Fruit fly (Drosophila melanogaster) whole organism, embryonic: ENCODE data around the gene IKKbeta.

ENCODE experiments used
- Atf-2 ChIP-seq: fragments of 200-800 bp; sonication (Bioruptor generic); optimal IDR thresholded peaks from 2 replicates; lab custom pipeline; 2016; ENCODE audit warnings: missing biosample characterization, missing genetic modification characterization
- B-H2 ChIP-seq: fragments of 200-800 bp; sonication (Bioruptor generic); optimal IDR thresholded peaks from 2 replicates; lab custom pipeline; 2018; ENCODE audit warnings: missing biosample characterization, mild to moderate bottlenecking, missing genetic modification characterization
- Bgb ChIP-seq: fragments of 200-800 bp; sonication (Bioruptor generic); IDR thresholded peaks from 2 replicates; pipeline ENCODE4 v1.3.6; 2022; ENCODE audit warnings: missing biosample characterization, missing genetic modification characterization; ENCODE audit not compliant: partially characterized antibody
- CG10274 ChIP-seq: fragments of 200-800 bp; sonication (Bioruptor generic); optimal IDR thresholded peaks from 3 replicates; lab custom pipeline; 2017; ENCODE audit warnings: missing biosample characterization, mild to moderate bottlenecking, missing genetic modification characterization
- CG10462 ChIP-seq: fragments of 200-800 bp; sonication (Bioruptor generic); optimal IDR thresholded peaks from 2 replicates; lab custom pipeline; 2016; ENCODE audit warnings: missing biosample characterization, missing genetic modification characterization
- CG10959 ChIP-seq: fragments of 200-800 bp; sonication (Bioruptor generic); IDR thresholded peaks from 2 replicates; pipeline ENCODE4 v1.3.6; 2022; ENCODE audit warnings: missing biosample characterization, missing genetic modification characterization
- CG11504 ChIP-seq: fragments of 200-800 bp; sonication (Bioruptor generic); optimal IDR thresholded peaks from 3 replicates; lab custom pipeline; 2019; ENCODE audit warnings: missing biosample characterization, mild to moderate bottlenecking, missing genetic modification characterization, moderate library complexity
- CG12155 ChIP-seq: fragments of 200-800 bp; sonication (Bioruptor generic); optimal IDR thresholded peaks from 3 replicates; lab custom pipeline; 2016; ENCODE audit warnings: missing biosample characterization, missing genetic modification characterization
- CG12769 ChIP-seq: fragments of 200-800 bp; sonication (Bioruptor generic); optimal IDR thresholded peaks from 2 replicates; lab custom pipeline; 2019; ENCODE audit warnings: missing biosample characterization, mild to moderate bottlenecking, missing genetic modification characterization, moderate library complexity
- CG15011 ChIP-seq: fragments of 200-800 bp; sonication (Bioruptor generic); optimal IDR thresholded peaks from 3 replicates; lab custom pipeline; 2018; ENCODE audit warnings: missing biosample characterization, mild to moderate bottlenecking, missing genetic modification characterization
- CG1529 ChIP-seq: fragments of 200-800 bp; sonication (Bioruptor generic); optimal IDR thresholded peaks from 3 replicates; lab custom pipeline; 2018; ENCODE audit warnings: missing biosample characterization, missing genetic modification characterization
- CG16813 ChIP-seq: fragments of 200-800 bp; sonication (Bioruptor generic); IDR thresholded peaks from 3 replicates; pipeline ENCODE4 v1.3.6; 2022; ENCODE audit warnings: missing biosample characterization, missing genetic modification characterization; ENCODE audit not compliant: partially characterized antibody
- CG17328 ChIP-seq: fragments of 200-800 bp; sonication (Bioruptor generic); IDR thresholded peaks from 2 replicates; pipeline ENCODE4 v1.3.6; 2022; ENCODE audit warnings: missing biosample characterization, missing genetic modification characterization
- CG2202 ChIP-seq: fragments of 200-800 bp; sonication (Bioruptor generic); optimal IDR thresholded peaks from 2 replicates; lab custom pipeline; 2018; ENCODE audit warnings: missing biosample characterization, mild to moderate bottlenecking, missing genetic modification characterization
- CG2678 ChIP-seq: fragments of 200-800 bp; sonication (Bioruptor generic); optimal IDR thresholded peaks from 3 replicates; lab custom pipeline; 2019; ENCODE audit warnings: missing biosample characterization, mild to moderate bottlenecking, missing genetic modification characterization, moderate library complexity
- CG32772 ChIP-seq: fragments of 200-800 bp; sonication (Bioruptor generic); IDR thresholded peaks from 2 replicates; pipeline ENCODE4 v1.3.6; 2022; ENCODE audit warnings: missing biosample characterization, missing genetic modification characterization
- CG3281 ChIP-seq: fragments of 200-800 bp; sonication (Bioruptor generic); optimal IDR thresholded peaks from 3 replicates; lab custom pipeline; 2017; ENCODE audit warnings: missing biosample characterization, mild to moderate bottlenecking, missing genetic modification characterization
- CG34224 ChIP-seq: fragments of 200-800 bp; sonication (Bioruptor generic); IDR thresholded peaks from 3 replicates; pipeline ENCODE4 v1.3.6; 2022; ENCODE audit warnings: missing biosample characterization, missing genetic modification characterization; ENCODE audit not compliant: partially characterized antibody
- CG6175 ChIP-seq: fragments of 200-800 bp; sonication (Bioruptor generic); IDR thresholded peaks from 3 replicates; pipeline ENCODE4 v1.3.6; 2022; ENCODE audit warnings: missing biosample characterization, missing genetic modification characterization
- CG6813 ChIP-seq: fragments of 200-800 bp; sonication (Bioruptor generic); optimal IDR thresholded peaks from 2 replicates; lab custom pipeline; 2017; ENCODE audit warnings: missing biosample characterization, missing genetic modification characterization, mild to moderate bottlenecking, moderate library complexity, missing genetic modification reagents
- CG7786 ChIP-seq: fragments of 200-800 bp; sonication (Bioruptor generic); optimal IDR thresholded peaks from 2 replicates; lab custom pipeline; 2016; ENCODE audit warnings: missing biosample characterization, missing genetic modification characterization
- Elba2 ChIP-seq: fragments of 200-800 bp; sonication (Bioruptor generic); optimal IDR thresholded peaks from 3 replicates; lab custom pipeline; 2016; ENCODE audit warnings: missing biosample characterization, missing genetic modification characterization
- Hand ChIP-seq: fragments of 200-800 bp; sonication (Bioruptor generic); optimal IDR thresholded peaks from 2 replicates; lab custom pipeline; 2017; ENCODE audit warnings: mild to moderate bottlenecking, missing biosample characterization, missing genetic modification reagents, missing genetic modification characterization
- Max ChIP-seq: fragments of 200-800 bp; sonication (Bioruptor generic); optimal IDR thresholded peaks from 2 replicates; lab custom pipeline; 2016; ENCODE audit warnings: missing biosample characterization, mild to moderate bottlenecking, missing genetic modification characterization
- Myb ChIP-seq: fragments of 200-800 bp; sonication (Bioruptor generic); optimal IDR thresholded peaks from 2 replicates; lab custom pipeline; 2016; ENCODE audit warnings: missing biosample characterization, missing genetic modification characterization
- Sin3A ChIP-seq: fragments of >200 bp; optimal IDR thresholded peaks from 2 replicates; lab custom pipeline; 2018
- ab ChIP-seq: fragments of 200-800 bp; sonication (Bioruptor generic); optimal IDR thresholded peaks from 2 replicates; lab custom pipeline; 2016; ENCODE audit warnings: missing biosample characterization, missing genetic modification characterization
- ap ChIP-seq: fragments of 200-800 bp; sonication (Bioruptor generic); IDR thresholded peaks from 2 replicates; pipeline ENCODE4 v1.3.6; 2022; ENCODE audit warnings: missing biosample characterization, missing genetic modification characterization
- bab2 ChIP-seq: fragments of 200-800 bp; sonication (Bioruptor generic); optimal IDR thresholded peaks from 2 replicates; lab custom pipeline; 2016; ENCODE audit warnings: missing biosample characterization, missing genetic modification characterization
- bigmax ChIP-seq: fragments of 200-800 bp; sonication (Bioruptor generic); optimal IDR thresholded peaks from 2 replicates; lab custom pipeline; 2018; ENCODE audit warnings: missing biosample characterization, mild to moderate bottlenecking, missing genetic modification characterization
- br ChIP-seq: fragments of >200 bp; optimal IDR thresholded peaks from 2 replicates; lab custom pipeline; 2017
- chif ChIP-seq, 2 experiments: fragments of 200-800 bp; sonication (Bioruptor generic); optimal IDR thresholded peaks; 3 replicates each; lab custom pipeline; 2016; ENCODE audit warnings: missing biosample characterization in 2 of 2, missing genetic modification characterization in 2 of 2
- cwo ChIP-seq: fragments of 200-800 bp; sonication (Bioruptor generic); optimal IDR thresholded peaks from 3 replicates; lab custom pipeline; 2017; ENCODE audit warnings: missing biosample characterization, missing genetic modification characterization, mild to moderate bottlenecking, moderate library complexity, missing genetic modification reagents
- dmrt11E ChIP-seq: fragments of 200-800 bp; sonication (Bioruptor generic); optimal IDR thresholded peaks from 3 replicates; lab custom pipeline; 2018; ENCODE audit warnings: missing biosample characterization, mild to moderate bottlenecking, missing genetic modification characterization, moderate library complexity
- en ChIP-seq: fragments of 200-800 bp; sonication (Bioruptor generic); optimal IDR thresholded peaks from 2 replicates; lab custom pipeline; 2016; ENCODE audit warnings: missing biosample characterization, missing genetic modification characterization
- fd102C ChIP-seq: fragments of 200-800 bp; sonication (Bioruptor generic); optimal IDR thresholded peaks from 2 replicates; lab custom pipeline; 2018; ENCODE audit warnings: missing biosample characterization, mild to moderate bottlenecking, missing genetic modification characterization, moderate library complexity
- gsb ChIP-seq: fragments of 200-800 bp; sonication (Bioruptor generic); IDR thresholded peaks from 2 replicates; pipeline ENCODE4 v1.3.6; 2022; ENCODE audit warnings: missing biosample characterization, missing genetic modification characterization
- nom ChIP-seq: fragments of 200-800 bp; sonication (Bioruptor generic); optimal IDR thresholded peaks from 2 replicates; lab custom pipeline; 2017; ENCODE audit warnings: missing biosample characterization, missing genetic modification characterization, mild to moderate bottlenecking, moderate library complexity, missing genetic modification reagents
- onecut ChIP-seq: fragments of 200-800 bp; sonication (Bioruptor generic); IDR thresholded peaks from 2 replicates; pipeline ENCODE4 v1.3.6; 2022; ENCODE audit warnings: missing biosample characterization, missing genetic modification characterization
- prd ChIP-seq, 3 experiments: fragments of >200 bp in 2 of 3; fragments of 200-800 bp in 1 of 3; sonication (Bioruptor generic) in 1 of 3; optimal IDR thresholded peaks in 2 of 3; IDR thresholded peaks in 1 of 3; 2 replicates in 2 of 3; 3 replicates in 1 of 3; pipeline versions ENCODE4 v1.3.6 to Lab custom; 2017 to 2022; ENCODE audit warnings: missing biosample characterization in 1 of 3, missing genetic modification characterization in 1 of 3
- pum ChIP-seq: fragments of 200-800 bp; sonication (Bioruptor generic); optimal IDR thresholded peaks from 2 replicates; lab custom pipeline; 2016; ENCODE audit warnings: missing biosample characterization, missing genetic modification characterization
- sd ChIP-seq: fragments of 200-800 bp; sonication (Bioruptor generic); optimal IDR thresholded peaks from 3 replicates; lab custom pipeline; 2018; ENCODE audit warnings: missing biosample characterization, mild to moderate bottlenecking, missing genetic modification characterization, moderate library complexity
- seq ChIP-seq: fragments of 200-800 bp; sonication (Bioruptor generic); IDR thresholded peaks from 2 replicates; pipeline ENCODE4 v1.3.6; 2022; ENCODE audit warnings: missing biosample characterization, missing genetic modification characterization
- slou ChIP-seq: fragments of 200-800 bp; sonication (Bioruptor generic); optimal IDR thresholded peaks from 3 replicates; lab custom pipeline; 2016; ENCODE audit warnings: missing biosample characterization, missing genetic modification characterization
- slp2 ChIP-seq: fragments of 200-800 bp; sonication (Bioruptor generic); optimal IDR thresholded peaks from 2 replicates; lab custom pipeline; 2016; ENCODE audit warnings: missing biosample characterization, missing genetic modification characterization
- stc ChIP-seq: fragments of 200-800 bp; sonication (Bioruptor generic); IDR thresholded peaks from 2 replicates; pipeline ENCODE4 v1.3.6; 2022; ENCODE audit warnings: missing biosample characterization, missing genetic modification characterization
- trem ChIP-seq: fragments of 200-800 bp; optimal IDR thresholded peaks from 3 replicates; lab custom pipeline; 2019; ENCODE audit warnings: missing biosample characterization, mild to moderate bottlenecking, missing genetic modification characterization, moderate library complexity
- wor ChIP-seq: fragments of 200-800 bp; sonication (Bioruptor generic); IDR thresholded peaks from 2 replicates; pipeline ENCODE4 v1.3.6; 2022; ENCODE audit warnings: missing biosample characterization, missing genetic modification characterization
- zfh1 ChIP-seq: fragments of 200-800 bp; sonication (Bioruptor generic); IDR thresholded peaks from 3 replicates; pipeline ENCODE4 v1.3.6; 2022; ENCODE audit warnings: missing biosample characterization, missing genetic modification characterization

IKKbeta gene

dm6 chr3R:16004691-16005474 lies 44.3 kb downstream of the IKKbeta start (continued):
- no peak for TF ChIP-seq zfh1 (GFP tag; lab: Robert Waterston, UW)
- no peak for TF ChIP-seq Atf-2 (GFP tag; lab: Kevin White, UChicago)
- no peak for TF ChIP-seq CG10274
- no peak for TF ChIP-seq Elba2 (GFP tag; lab: Kevin White, UChicago)
- TF ChIP-seq prd (optimal IDR thresholded peaks at IDR 0.05; lab: Kevin White, UChicago), result no peak
- no peak for TF ChIP-seq prd (GFP tag; IDR thresholded peaks at IDR 0.05; lab: Robert Waterston, UW)
- TF ChIP-seq CG32772 (GFP tag; lab: Robert Waterston, UW), result no peak
- TF ChIP-seq CG6175 (GFP tag; lab: Robert Waterston, UW), result peak; percentile 74; the same call in 2 of the 3 replicates
- peak; percentile 88 for TF ChIP-seq sd
- peak; percentile 69 for TF ChIP-seq B-H2 (GFP tag; lab: Kevin White, UChicago)
- TF ChIP-seq CG6813 (GFP tag; lab: Kevin White, UChicago), result peak; percentile 65
- TF ChIP-seq CG3281 (GFP tag; lab: Kevin White, UChicago), result peak; percentile 29
- no peak for TF ChIP-seq br (lab: Kevin White, UChicago)
- TF ChIP-seq CG2678, result peak; percentile 62
- 0 out of 3 replicates have a peak, but pooled peaks have one; percentile 8 for TF ChIP-seq CG34224 (GFP tag; lab: Robert Waterston, UW)
- TF ChIP-seq onecut (GFP tag; lab: Robert Waterston, UW), result no peak
- TF ChIP-seq Myb (GFP tag; lab: Kevin White, UChicago), result no peak

- TF ChIP-seq CG16813 (GFP tag; lab: Robert Waterston, UW), result peak; percentile 68
- no peak for TF ChIP-seq stc (GFP tag; lab: Robert Waterston, UW)
- no peak for TF ChIP-seq ap (GFP tag; lab: Robert Waterston, UW)
- TF ChIP-seq slou (GFP tag; lab: Kevin White, UChicago), result no peak
- TF ChIP-seq CG1529 (GFP tag; lab: Kevin White, UChicago), result no peak
- TF ChIP-seq CG7786 (GFP tag; lab: Kevin White, UChicago), result no peak
- TF ChIP-seq CG10462 (GFP tag; lab: Kevin White, UChicago), result no peak
- TF ChIP-seq CG17328 (GFP tag; lab: Robert Waterston, UW), result no peak
- TF ChIP-seq CG11504 (tag; lab: Kevin White, UChicago), result no peak
- TF ChIP-seq CG12155 (GFP tag; lab: Kevin White, UChicago), result no peak
- peak in 1 of 2 experiments; percentile 47 for TF ChIP-seq chif (GFP tag; optimal IDR thresholded peaks at IDR 0.05; lab: Kevin White, UChicago)
- no peak for TF ChIP-seq en
- peak; percentile 29 for TF ChIP-seq CG2202 (tag; lab: Kevin White, UChicago)
- peak; percentile 26 for TF ChIP-seq bigmax (GFP tag; lab: Kevin White, UChicago)
- peak; percentile 81 for TF ChIP-seq Bgb (GFP tag; lab: Robert Waterston, UW)
- no peak for TF ChIP-seq cwo (GFP tag; lab: Kevin White, UChicago)
- peak; percentile 41 for TF ChIP-seq trem (tag; lab: Kevin White, UChicago)
- no peak for TF ChIP-seq wor
- TF ChIP-seq slp2 (GFP tag; lab: Kevin White, UChicago), result no peak
- no peak for TF ChIP-seq CG10959 (GFP tag; lab: Robert Waterston, UW)
- TF ChIP-seq Max (GFP tag; lab: Kevin White, UChicago), result peak; percentile 19
- TF ChIP-seq fd102C, result peak; percentile 47
- TF ChIP-seq CG12769 (tag; lab: Kevin White, UChicago), result no peak
- TF ChIP-seq Sin3A, result no peak
- no peak for TF ChIP-seq bab2 (GFP tag; lab: Kevin White, UChicago)
- TF ChIP-seq nom (GFP tag; lab: Kevin White, UChicago), result no peak
- TF ChIP-seq pum (GFP tag; lab: Kevin White, UChicago), result no peak
- TF ChIP-seq seq (GFP tag; lab: Robert Waterston, UW), result no peak
- TF ChIP-seq Hand (GFP tag; lab: Kevin White, UChicago), result no peak
- peak; percentile 38 for TF ChIP-seq dmrt11E (tag; lab: Kevin White, UChicago)
- TF ChIP-seq CG15011 (GFP tag; lab: Kevin White, UChicago), result no peak
- TF ChIP-seq ab (GFP tag; lab: Kevin White, UChicago), result no peak
- TF ChIP-seq gsb (GFP tag; lab: Robert Waterston, UW), result no peak
These were observed 45.2 kb downstream of the IKKbeta start for dm6 chr3R:16004015-16004414.
